Fruit fly (Drosophila melanogaster) Kc167 (cell line): ENCODE results near the gene CG15356.

Experiments used
- Sin3A ChIP-seq: fragments of >200 bp; optimal IDR thresholded peaks from 2 replicates; lab custom pipeline; 2018; ENCODE audit warnings: missing external identifiers
- psq ChIP-seq: fragments of >200 bp; optimal IDR thresholded peaks from 2 replicates; lab custom pipeline; 2017; ENCODE audit warnings: missing external identifiers

dm6 chr2L:1981726-1982367 is 1.3 kb upstream of the CG15356 start, which contains the start of gene CG7289:
- TF ChIP-seq psq (lab: Kevin White, UChicago) (no peak), Sin3A (lab: Kevin White, UChicago) (no peak)
